Worm (Caenorhabditis elegans) whole organism, L3 larva: ENCODE data around the gene ddx-17.

ENCODE experiments used
- ZK546.5 ChIP-seq: sonication (generic microtip); optimal IDR thresholded peaks from 2 replicates; lab custom pipeline; 2017; ENCODE audit warnings: missing biosample characterization, missing genetic modification characterization
- aly-2 ChIP-seq: fragments of 150-350 bp; optimal IDR thresholded peaks from 2 replicates; lab custom pipeline; 2014; ENCODE audit warnings: missing biosample characterization, missing genetic modification characterization
- eor-1 ChIP-seq, 2 experiments: fragments of 150-350 bp; optimal IDR thresholded peaks; 2 replicates each; lab custom pipeline; 2014 to 2018; ENCODE audit warnings: missing biosample characterization in 2 of 2, missing genetic modification characterization in 2 of 2
- fkh-10 ChIP-seq: sonication (generic microtip); optimal IDR thresholded peaks from 2 replicates; lab custom pipeline; 2017; ENCODE audit warnings: missing biosample characterization, missing genetic modification reagents, missing genetic modification characterization
- jun-1 ChIP-seq: fragments of 150-350 bp; optimal IDR thresholded peaks from 2 replicates; lab custom pipeline; 2014; ENCODE audit warnings: missing biosample characterization, missing genetic modification reagents, missing genetic modification characterization
- lin-39 ChIP-seq: fragments of 150-350 bp; optimal IDR thresholded peaks from 2 replicates; lab custom pipeline; 2018; ENCODE audit warnings: missing biosample characterization, missing genetic modification reagents, missing genetic modification characterization
- lsy-12 ChIP-seq: sonication (generic microtip); optimal IDR thresholded peaks from 2 replicates; lab custom pipeline; 2016; ENCODE audit warnings: mild to moderate bottlenecking, missing genetic modification characterization, missing compliant biosample characterization
- mdl-1 ChIP-seq: fragments of 150-350 bp; optimal IDR thresholded peaks from 2 replicates; lab custom pipeline; 2014; ENCODE audit warnings: missing biosample characterization, missing genetic modification characterization
- mml-1 ChIP-seq: fragments of 150-350 bp; sonication (generic microtip); optimal IDR thresholded peaks from 3 replicates; lab custom pipeline; 2014; ENCODE audit warnings: missing biosample characterization, missing genetic modification characterization
- nhr-28 ChIP-seq: fragments of 150-350 bp; optimal IDR thresholded peaks from 2 replicates; lab custom pipeline; 2014; ENCODE audit warnings: missing biosample characterization, missing genetic modification characterization
- pha-4 ChIP-seq: fragments of 150-350 bp; optimal IDR thresholded peaks from 2 replicates; lab custom pipeline; 2014; ENCODE audit warnings: missing biosample characterization, missing genetic modification reagents, missing genetic modification characterization
- sea-2 ChIP-seq: fragments of 150-350 bp; sonication (generic microtip); optimal IDR thresholded peaks from 4 replicates; lab custom pipeline; 2014; ENCODE audit warnings: missing biosample characterization, missing genetic modification reagents, missing genetic modification characterization

ddx-17 gene

DNA sequence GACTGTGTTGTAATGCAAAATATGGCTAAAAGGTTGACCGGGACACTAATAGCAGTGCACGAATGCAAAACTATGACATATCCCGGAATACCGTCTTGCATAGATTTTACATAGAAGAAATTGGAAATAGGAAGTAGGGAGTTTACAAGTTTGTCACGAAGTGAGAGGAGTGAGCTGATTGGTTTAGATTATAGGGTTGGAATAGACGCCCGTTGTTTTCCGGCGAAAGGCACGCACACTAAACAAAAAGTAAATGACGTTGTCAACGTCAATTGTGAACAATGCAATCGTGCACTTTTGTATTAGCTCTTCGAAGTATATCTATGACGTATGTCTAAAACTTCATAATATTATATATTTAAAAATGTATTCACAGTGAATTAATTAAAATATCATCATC lies 50.9 kb downstream of the ddx-17 start, which contains the start of gene srh-24:
Gene srh-24 (minus strand): TSS at position 101 of the 400 bp plus-strand sequence.
- TF ChIP-seq lin-39 (no peak), jun-1 (no peak), eor-1 (tag; optimal IDR thresholded peaks at IDR 0.05; lab: Kevin White, UChicago) (no peak), pha-4 (tag; lab: Kevin White, UChicago) (no peak), ZK546.5 (tag; lab: Kevin White, UChicago) (no peak), aly-2 (tag; lab: Kevin White, UChicago) (no peak), lsy-12 (no peak), fkh-10 (GFP tag; lab: Kevin White, UChicago) (no peak), nhr-28 (tag; lab: Kevin White, UChicago) (no peak), sea-2 (GFP tag; lab: Kevin White, UChicago) (no peak), mdl-1 (no peak), mml-1 (tag; lab: Kevin White, UChicago) (no peak)
- TF ChIP-seq, all 47 proteins: peak for 0
